Fruit fly (Drosophila melanogaster) whole organism, embryonic: ENCODE measurements around the gene CG32161.
A peak's percentile ranks its signal among the peaks of the same experiment; 100 is the strongest.

Source experiments
- Antp ChIP-seq: fragments of 200-800 bp; sonication (Bioruptor generic); optimal IDR thresholded peaks from 3 replicates; lab custom pipeline; 2016; ENCODE audit warnings: missing biosample characterization, missing genetic modification characterization
- Asciz ChIP-seq: fragments of 200-800 bp; sonication (Bioruptor generic); optimal IDR thresholded peaks from 2 replicates; lab custom pipeline; 2017; ENCODE audit warnings: missing biosample characterization, mild to moderate bottlenecking, missing genetic modification characterization, missing genetic modification reagents
- Awh ChIP-seq: fragments of 200-800 bp; sonication (Bioruptor generic); IDR thresholded peaks from 2 replicates; pipeline ENCODE4, ENCODE4 v1.3.6; 2022; ENCODE audit warnings: missing biosample characterization, missing genetic modification characterization
- CG1024 ChIP-seq: fragments of 200-800 bp; sonication (Bioruptor generic); IDR thresholded peaks from 2 replicates; pipeline ENCODE4 v1.3.6; 2022; ENCODE audit warnings: missing biosample characterization, missing genetic modification characterization
- CG10431 ChIP-seq: fragments of 200-800 bp; sonication (Bioruptor generic); optimal IDR thresholded peaks from 3 replicates; lab custom pipeline; 2018; ENCODE audit warnings: missing biosample characterization, mild to moderate bottlenecking, missing genetic modification characterization
- CG12299 ChIP-seq: fragments of 200-800 bp; sonication (Bioruptor generic); optimal IDR thresholded peaks from 2 replicates; lab custom pipeline; 2018; ENCODE audit warnings: missing biosample characterization, mild to moderate bottlenecking, missing genetic modification characterization
- CG12391 ChIP-seq: fragments of 200-800 bp; sonication (Bioruptor generic); optimal IDR thresholded peaks from 3 replicates; lab custom pipeline; 2018; ENCODE audit warnings: missing biosample characterization, mild to moderate bottlenecking, missing genetic modification characterization, moderate library complexity
- CG12659 ChIP-seq: fragments of 200-800 bp; sonication (Bioruptor generic); optimal IDR thresholded peaks from 3 replicates; lab custom pipeline; 2017; ENCODE audit warnings: mild to moderate bottlenecking, missing biosample characterization, missing genetic modification reagents, missing genetic modification characterization
- CG13775 ChIP-seq: fragments of 200-800 bp; sonication (Bioruptor generic); optimal IDR thresholded peaks from 3 replicates; lab custom pipeline; 2017; ENCODE audit warnings: missing biosample characterization, mild to moderate bottlenecking, missing genetic modification characterization
- CG14441 ChIP-seq: fragments of 200-800 bp; sonication (Bioruptor generic); IDR thresholded peaks from 2 replicates; pipeline ENCODE4 v1.3.6; 2022; ENCODE audit warnings: missing biosample characterization, missing genetic modification characterization
- CG15073 ChIP-seq: fragments of 200-800 bp; sonication (Bioruptor generic); optimal IDR thresholded peaks from 2 replicates; lab custom pipeline; 2016; ENCODE audit warnings: missing biosample characterization, missing genetic modification characterization
- CG16863 ChIP-seq: fragments of 200-800 bp; sonication (Bioruptor generic); optimal IDR thresholded peaks from 3 replicates; lab custom pipeline; 2016; ENCODE audit warnings: missing biosample characterization, missing genetic modification characterization
- CG17328 ChIP-seq: fragments of 200-800 bp; sonication (Bioruptor generic); IDR thresholded peaks from 2 replicates; pipeline ENCODE4 v1.3.6; 2022; ENCODE audit warnings: missing biosample characterization, missing genetic modification characterization
- CG17359 ChIP-seq: fragments of 200-800 bp; sonication (Bioruptor generic); optimal IDR thresholded peaks from 3 replicates; lab custom pipeline; 2018; ENCODE audit warnings: missing biosample characterization, mild to moderate bottlenecking, missing genetic modification characterization, moderate library complexity
- CG17361 ChIP-seq: fragments of 200-800 bp; sonication (Bioruptor generic); IDR thresholded peaks from 3 replicates; pipeline ENCODE4 v1.3.6; 2022; ENCODE audit warnings: missing biosample characterization, missing genetic modification characterization
- CG17385 ChIP-seq: fragments of 200-800 bp; sonication (Bioruptor generic); optimal IDR thresholded peaks from 3 replicates; lab custom pipeline; 2018; ENCODE audit warnings: missing biosample characterization, mild to moderate bottlenecking, missing genetic modification characterization
- CG32532 ChIP-seq: fragments of 200-800 bp; sonication (Bioruptor generic); IDR thresholded peaks from 2 replicates; pipeline ENCODE4 v1.3.6; 2022; ENCODE audit warnings: missing biosample characterization, missing genetic modification characterization
- CG33213 ChIP-seq: fragments of 200-800 bp; sonication (Bioruptor generic); optimal IDR thresholded peaks from 3 replicates; lab custom pipeline; 2016; ENCODE audit warnings: missing biosample characterization, missing genetic modification characterization
- CG4424 ChIP-seq: fragments of 200-800 bp; sonication (Bioruptor generic); optimal IDR thresholded peaks from 3 replicates; lab custom pipeline; 2016; ENCODE audit warnings: missing biosample characterization, missing genetic modification characterization
- CG4617 ChIP-seq: fragments of 200-800 bp; sonication (Bioruptor generic); optimal IDR thresholded peaks from 3 replicates; lab custom pipeline; 2016; ENCODE audit warnings: missing biosample characterization, missing genetic modification characterization, borderline replicate concordance
- CG5180 ChIP-seq: fragments of 200-800 bp; sonication (Bioruptor generic); optimal IDR thresholded peaks from 3 replicates; lab custom pipeline; 2017; ENCODE audit warnings: missing biosample characterization, missing genetic modification characterization, mild to moderate bottlenecking, moderate library complexity, missing genetic modification reagents
- CG7556 ChIP-seq: fragments of 200-800 bp; sonication (Bioruptor generic); optimal IDR thresholded peaks from 2 replicates; lab custom pipeline; 2017; ENCODE audit warnings: missing biosample characterization, mild to moderate bottlenecking, missing genetic modification characterization
- CG7839 ChIP-seq: fragments of 200-800 bp; sonication (Bioruptor generic); optimal IDR thresholded peaks from 3 replicates; lab custom pipeline; 2018; ENCODE audit warnings: missing biosample characterization, mild to moderate bottlenecking, missing genetic modification characterization, moderate library complexity
- CG8281 ChIP-seq: fragments of 200-800 bp; sonication (Bioruptor generic); optimal IDR thresholded peaks from 2 replicates; lab custom pipeline; 2018; ENCODE audit warnings: missing biosample characterization, mild to moderate bottlenecking, missing genetic modification characterization, moderate library complexity
- CG8924 ChIP-seq: fragments of 200-800 bp; optimal IDR thresholded peaks from 3 replicates; lab custom pipeline; 2019; ENCODE audit warnings: missing biosample characterization, mild to moderate bottlenecking, missing genetic modification characterization, moderate library complexity
- Camta ChIP-seq: fragments of 200-800 bp; sonication (Bioruptor generic); optimal IDR thresholded peaks from 2 replicates; lab custom pipeline; 2016; ENCODE audit warnings: missing biosample characterization, missing genetic modification characterization
- Drgx ChIP-seq: fragments of 200-800 bp; sonication (Bioruptor generic); IDR thresholded peaks from 2 replicates; pipeline ENCODE4 v1.3.6; 2022; ENCODE audit warnings: missing biosample characterization, missing genetic modification characterization
- E2f1 ChIP-seq: fragments of 200-800 bp; sonication (Bioruptor generic); IDR thresholded peaks from 2 replicates; pipeline ENCODE4 v1.3.6; 2022; ENCODE audit warnings: missing biosample characterization, missing genetic modification characterization
- H2.0 ChIP-seq: fragments of 200-800 bp; sonication (Bioruptor generic); IDR thresholded peaks from 2 replicates; pipeline ENCODE4 v1.3.6; 2022; ENCODE audit warnings: missing biosample characterization, missing genetic modification characterization
- HHEX ChIP-seq: fragments of 200-800 bp; sonication (Bioruptor generic); optimal IDR thresholded peaks from 3 replicates; lab custom pipeline; 2017; ENCODE audit warnings: missing biosample characterization, mild to moderate bottlenecking, missing genetic modification characterization, missing genetic modification reagents
- Hr3 ChIP-seq: fragments of 200-800 bp; sonication (Bioruptor generic); optimal IDR thresholded peaks from 3 replicates; lab custom pipeline; 2016; ENCODE audit warnings: missing biosample characterization, missing genetic modification characterization
- Lim3 ChIP-seq: fragments of 200-800 bp; sonication (Bioruptor generic); IDR thresholded peaks from 2 replicates; pipeline ENCODE4 v1.3.6; 2022; ENCODE audit warnings: missing biosample characterization, missing genetic modification characterization
- Med ChIP-seq: fragments of 200-800 bp; sonication (Bioruptor generic); peaks from one replicate; lab custom pipeline; 2016; ENCODE audit warnings: missing biosample characterization, missing genetic modification characterization, mild to moderate bottlenecking, inconsistent platforms, moderate library complexity
- Myb ChIP-seq: fragments of 200-800 bp; sonication (Bioruptor generic); optimal IDR thresholded peaks from 2 replicates; lab custom pipeline; 2016; ENCODE audit warnings: missing biosample characterization, missing genetic modification characterization
- NfI ChIP-seq: fragments of 200-800 bp; sonication (Bioruptor generic); optimal IDR thresholded peaks from 3 replicates; lab custom pipeline; 2018; ENCODE audit warnings: missing biosample characterization, mild to moderate bottlenecking, missing genetic modification characterization, moderate library complexity
- aop ChIP-seq: fragments of 200-800 bp; sonication (Bioruptor generic); IDR thresholded peaks from 2 replicates; pipeline ENCODE4 v1.3.6; 2022; ENCODE audit warnings: missing biosample characterization, missing genetic modification characterization
- az2 ChIP-seq: fragments of 200-800 bp; sonication (Bioruptor generic); optimal IDR thresholded peaks from 3 replicates; lab custom pipeline; 2016; ENCODE audit warnings: missing biosample characterization, missing genetic modification characterization
- chif ChIP-seq, 2 experiments: fragments of 200-800 bp; sonication (Bioruptor generic); optimal IDR thresholded peaks; 3 replicates each; lab custom pipeline; 2016; ENCODE audit warnings: missing biosample characterization in 2 of 2, missing genetic modification characterization in 2 of 2
- corto ChIP-seq: fragments of 200-800 bp; sonication (Bioruptor generic); optimal IDR thresholded peaks from 2 replicates; lab custom pipeline; 2016; ENCODE audit warnings: missing biosample characterization, mild to moderate bottlenecking, missing genetic modification characterization, moderate library complexity
- crol ChIP-seq: fragments of 200-800 bp; sonication (Bioruptor generic); IDR thresholded peaks from 2 replicates; pipeline ENCODE4 v1.3.6; 2022; ENCODE audit warnings: missing biosample characterization, missing genetic modification characterization
- dpn ChIP-seq, 2 experiments: fragments of 200-800 bp; sonication (Bioruptor generic); optimal IDR thresholded peaks; 3 replicates each; lab custom pipeline; 2016; ENCODE audit warnings: missing biosample characterization in 2 of 2, missing genetic modification characterization in 2 of 2
- ftz-f1 ChIP-seq: fragments of 200-800 bp; sonication (Bioruptor generic); optimal IDR thresholded peaks from 2 replicates; lab custom pipeline; 2016; ENCODE audit warnings: missing biosample characterization, missing genetic modification characterization
- lbe ChIP-seq: fragments of 200-800 bp; sonication (Bioruptor generic); optimal IDR thresholded peaks from 2 replicates; lab custom pipeline; 2016; ENCODE audit warnings: missing biosample characterization, mild to moderate bottlenecking, missing genetic modification characterization
- nerfin-2 ChIP-seq: fragments of 200-800 bp; sonication (Bioruptor generic); IDR thresholded peaks from 2 replicates; pipeline ENCODE4 v1.3.6; 2022; ENCODE audit warnings: missing biosample characterization, missing genetic modification characterization; ENCODE audit not compliant: partially characterized antibody
- nom ChIP-seq: fragments of 200-800 bp; sonication (Bioruptor generic); optimal IDR thresholded peaks from 2 replicates; lab custom pipeline; 2017; ENCODE audit warnings: missing biosample characterization, missing genetic modification characterization, mild to moderate bottlenecking, moderate library complexity, missing genetic modification reagents
- org-1 ChIP-seq: fragments of 200-800 bp; sonication (Bioruptor generic); optimal IDR thresholded peaks from 2 replicates; lab custom pipeline; 2017; ENCODE audit warnings: missing biosample characterization, missing genetic modification characterization
- pb ChIP-seq: fragments of 200-800 bp; sonication (Bioruptor generic); optimal IDR thresholded peaks from 3 replicates; lab custom pipeline; 2016; ENCODE audit warnings: missing biosample characterization, missing genetic modification characterization
- sens ChIP-seq: fragments of 200-800 bp; sonication (Bioruptor generic); peaks from one replicate; lab custom pipeline; 2016; ENCODE audit warnings: missing biosample characterization, missing genetic modification characterization
- sens-2 ChIP-seq: fragments of 200-800 bp; sonication (Bioruptor generic); IDR thresholded peaks from 2 replicates; pipeline ENCODE4 v1.3.6; 2022; ENCODE audit warnings: missing biosample characterization, missing genetic modification characterization
- sima ChIP-seq: fragments of 200-800 bp; sonication (Bioruptor generic); optimal IDR thresholded peaks from 2 replicates; lab custom pipeline; 2016; ENCODE audit warnings: missing biosample characterization, missing genetic modification characterization
- slbo ChIP-seq: fragments of 200-800 bp; sonication (Bioruptor generic); IDR thresholded peaks from 2 replicates; pipeline ENCODE4 v1.3.6; 2022; ENCODE audit warnings: missing biosample characterization, missing genetic modification characterization
- wor ChIP-seq: fragments of 200-800 bp; sonication (Bioruptor generic); IDR thresholded peaks from 2 replicates; pipeline ENCODE4 v1.3.6; 2022; ENCODE audit warnings: missing biosample characterization, missing genetic modification characterization

The CG32161 gene

dm6 chr3L:16796603-16797002 lies 49.4 kb upstream of the CG32161 start (continued):
- TF ChIP-seq CG4424: no peak
- TF ChIP-seq Lim3 (GFP tag; lab: Robert Waterston, UW): no peak
- no peak for TF ChIP-seq nerfin-2 (GFP tag; lab: Robert Waterston, UW)
- no peak for TF ChIP-seq org-1 (GFP tag; lab: Kevin White, UChicago)
- no peak for TF ChIP-seq CG17361 (GFP tag; lab: Robert Waterston, UW)
- no peak for TF ChIP-seq CG33213 (GFP tag; lab: Kevin White, UChicago)
- TF ChIP-seq Camta (GFP tag; lab: Kevin White, UChicago): no peak
- TF ChIP-seq CG12299 (tag; lab: Kevin White, UChicago): no peak
- no peak for TF ChIP-seq Awh (GFP tag; lab: Robert Waterston, UW)
- no peak for TF ChIP-seq CG14441
- no peak for TF ChIP-seq CG4617 (GFP tag; lab: Kevin White, UChicago)
- peak; percentile 14 for TF ChIP-seq NfI (GFP tag; lab: Kevin White, UChicago)
- peak; percentile 64; the same call in 1 of the 2 replicates for TF ChIP-seq Drgx
- TF ChIP-seq Asciz (GFP tag; lab: Kevin White, UChicago): no peak
- 0 out of 2 replicates have a peak, but pooled peaks have one; percentile 13 for TF ChIP-seq E2f1 (GFP tag; lab: Robert Waterston, UW)
- no peak for TF ChIP-seq sima (GFP tag; lab: Kevin White, UChicago)
- TF ChIP-seq slbo (GFP tag; lab: Robert Waterston, UW): peak; percentile 29; the same call in 1 of the 2 replicates
- TF ChIP-seq CG8281 (tag; lab: Kevin White, UChicago): no peak
- no peak for TF ChIP-seq CG7556 (GFP tag; lab: Kevin White, UChicago)
- TF ChIP-seq CG10431: no peak
- no peak for TF ChIP-seq CG8924 (tag; lab: Kevin White, UChicago)
- TF ChIP-seq CG7839 (tag; lab: Kevin White, UChicago): no peak
- peak; percentile 76 for TF ChIP-seq Med (GFP tag; lab: Kevin White, UChicago)
- no peak for TF ChIP-seq CG13775
- TF ChIP-seq wor: no peak
- no peak for TF ChIP-seq sens-2 (GFP tag; lab: Robert Waterston, UW)
- no peak for TF ChIP-seq CG12391 (tag; lab: Kevin White, UChicago)
- no peak for TF ChIP-seq CG17328 (GFP tag; lab: Robert Waterston, UW)
- TF ChIP-seq Myb (GFP tag; lab: Kevin White, UChicago): no peak
- peak; percentile 5 for TF ChIP-seq CG17359 (tag; lab: Kevin White, UChicago)
- no peak for TF ChIP-seq pb (GFP tag; lab: Kevin White, UChicago)
- TF ChIP-seq chif (GFP tag; optimal IDR thresholded peaks at IDR 0.05; lab: Kevin White, UChicago): peak in 1 of 2 experiments; percentile 16
- TF ChIP-seq az2 (GFP tag; lab: Kevin White, UChicago): no peak
- peak; percentile 35 for TF ChIP-seq CG5180 (GFP tag; lab: Kevin White, UChicago)
- TF ChIP-seq sens: peak; percentile 52
- TF ChIP-seq lbe (GFP tag; lab: Kevin White, UChicago): peak; percentile 63
- no peak for TF ChIP-seq CG15073 (GFP tag; lab: Kevin White, UChicago)
- no peak for TF ChIP-seq Antp (GFP tag; lab: Kevin White, UChicago)
- TF ChIP-seq CG17385 (GFP tag; lab: Kevin White, UChicago): no peak
- peak; percentile 40 for TF ChIP-seq nom
- no peak for TF ChIP-seq CG32532 (GFP tag; lab: Robert Waterston, UW)
- no peak for TF ChIP-seq aop (GFP tag; lab: Robert Waterston, UW)
- no peak for TF ChIP-seq H2.0
- TF ChIP-seq CG1024 (GFP tag; lab: Robert Waterston, UW): no peak
- no peak for TF ChIP-seq crol (GFP tag; lab: Robert Waterston, UW)
- TF ChIP-seq Hr3 (GFP tag; lab: Kevin White, UChicago): no peak
- peak; percentile 73 for TF ChIP-seq corto (GFP tag; lab: Kevin White, UChicago)
- no peak for TF ChIP-seq dpn (GFP tag; optimal IDR thresholded peaks at IDR 0.05; lab: Kevin White, UChicago)
- TF ChIP-seq HHEX (GFP tag; lab: Kevin White, UChicago): no peak
- TF ChIP-seq ftz-f1 (GFP tag; lab: Kevin White, UChicago): no peak
- no peak for TF ChIP-seq CG16863 (GFP tag; lab: Kevin White, UChicago)
- TF ChIP-seq CG12659 (GFP tag; lab: Kevin White, UChicago): no peak
